Fruit fly (Drosophila melanogaster) whole organism, prepupa: ENCODE results near the gene CG17258.

Source experiments
- Blimp-1 ChIP-seq: fragments of 200-800 bp; sonication (Bioruptor generic); optimal IDR thresholded peaks from 3 replicates; lab custom pipeline; 2017; ENCODE audit warnings: missing biosample characterization, missing genetic modification characterization, mild to moderate bottlenecking, moderate library complexity, missing genetic modification reagents
- CG10669 ChIP-seq: fragments of 200-800 bp; sonication (Bioruptor generic); optimal IDR thresholded peaks from 3 replicates; lab custom pipeline; 2018; ENCODE audit warnings: missing biosample characterization, mild to moderate bottlenecking, missing genetic modification characterization, moderate library complexity
- CG11294 ChIP-seq: fragments of 200-800 bp; sonication (Bioruptor generic); IDR thresholded peaks from 2 replicates; pipeline ENCODE4 v1.3.6; 2022; ENCODE audit warnings: missing biosample characterization, missing genetic modification characterization
- CG11762 ChIP-seq: fragments of 200-800 bp; sonication (Bioruptor generic); optimal IDR thresholded peaks from 3 replicates; lab custom pipeline; 2016; ENCODE audit warnings: missing biosample characterization, missing genetic modification characterization; ENCODE audit not compliant: insufficient read depth
- CG11902 ChIP-seq: fragments of 200-800 bp; sonication (Bioruptor generic); optimal IDR thresholded peaks from 3 replicates; lab custom pipeline; 2016; ENCODE audit warnings: missing biosample characterization, missing genetic modification characterization
- CG1621 ChIP-seq: fragments of 200-800 bp; sonication (Bioruptor generic); optimal IDR thresholded peaks from 3 replicates; lab custom pipeline; 2018; ENCODE audit warnings: missing biosample characterization, mild to moderate bottlenecking, missing genetic modification characterization
- CG16779 ChIP-seq: fragments of 200-800 bp; sonication (Bioruptor generic); optimal IDR thresholded peaks from 3 replicates; lab custom pipeline; 2017; ENCODE audit warnings: missing biosample characterization, mild to moderate bottlenecking, missing genetic modification characterization
- CG3032 ChIP-seq: fragments of 200-800 bp; optimal IDR thresholded peaks from 2 replicates; lab custom pipeline; 2019; ENCODE audit warnings: missing biosample characterization, mild to moderate bottlenecking, missing genetic modification characterization, moderate library complexity
- CG31627 ChIP-seq: fragments of 200-800 bp; sonication (Bioruptor generic); optimal IDR thresholded peaks from 3 replicates; lab custom pipeline; 2016; ENCODE audit warnings: missing biosample characterization, missing genetic modification characterization
- CG32006 ChIP-seq: fragments of 200-800 bp; sonication (Bioruptor generic); optimal IDR thresholded peaks from 3 replicates; lab custom pipeline; 2017; ENCODE audit warnings: missing biosample characterization, mild to moderate bottlenecking, missing genetic modification characterization
- CG34406 ChIP-seq: fragments of 200-800 bp; sonication (Bioruptor generic); optimal IDR thresholded peaks from 3 replicates; lab custom pipeline; 2016; ENCODE audit warnings: missing biosample characterization, missing genetic modification characterization
- CG3919 ChIP-seq: fragments of 200-800 bp; sonication (Bioruptor generic); optimal IDR thresholded peaks from 3 replicates; lab custom pipeline; 2016; ENCODE audit warnings: missing biosample characterization, missing genetic modification characterization
- CG4318 ChIP-seq: fragments of 200-800 bp; sonication (Bioruptor generic); optimal IDR thresholded peaks from 3 replicates; lab custom pipeline; 2017; ENCODE audit warnings: missing biosample characterization, mild to moderate bottlenecking, missing genetic modification characterization
- CG6163 ChIP-seq: fragments of 200-800 bp; sonication (Bioruptor generic); IDR thresholded peaks from 3 replicates; pipeline ENCODE4 v1.3.6; 2022; ENCODE audit warnings: missing biosample characterization, missing genetic modification characterization
- CG6276 ChIP-seq: fragments of 200-800 bp; sonication (Bioruptor generic); optimal IDR thresholded peaks from 2 replicates; lab custom pipeline; 2017; ENCODE audit warnings: missing biosample characterization, mild to moderate bottlenecking, missing genetic modification characterization
- CG6808 ChIP-seq: fragments of 200-800 bp; sonication (Bioruptor generic); optimal IDR thresholded peaks from 3 replicates; lab custom pipeline; 2017; ENCODE audit warnings: missing biosample characterization, missing genetic modification characterization, mild to moderate bottlenecking, moderate library complexity, missing genetic modification reagents
- CG6854 ChIP-seq: fragments of 200-800 bp; sonication (Bioruptor generic); optimal IDR thresholded peaks from 2 replicates; lab custom pipeline; 2017; ENCODE audit warnings: missing biosample characterization, mild to moderate bottlenecking, missing genetic modification characterization
- CG8632 ChIP-seq: fragments of 200-800 bp; sonication (Bioruptor generic); optimal IDR thresholded peaks from 3 replicates; lab custom pipeline; 2016; ENCODE audit warnings: missing biosample characterization, missing genetic modification characterization
- CG9139 ChIP-seq: fragments of 200-800 bp; sonication (Bioruptor generic); optimal IDR thresholded peaks from 3 replicates; lab custom pipeline; 2017; ENCODE audit warnings: missing biosample characterization, mild to moderate bottlenecking, missing genetic modification characterization
- Eip75B ChIP-seq: fragments of 200-800 bp; sonication (Bioruptor generic); optimal IDR thresholded peaks from 3 replicates; lab custom pipeline; 2016; ENCODE audit warnings: missing biosample characterization, missing genetic modification characterization
- Eip78C ChIP-seq: fragments of 200-800 bp; sonication (Bioruptor generic); peaks from one replicate; lab custom pipeline; 2016; ENCODE audit warnings: missing biosample characterization, missing genetic modification characterization
- Eip93F ChIP-seq: fragments of 200-800 bp; sonication (Bioruptor generic); optimal IDR thresholded peaks from 2 replicates; lab custom pipeline; 2016; ENCODE audit warnings: missing biosample characterization, mild to moderate bottlenecking, missing genetic modification characterization
- Ets21C ChIP-seq: fragments of 200-800 bp; sonication (Bioruptor generic); optimal IDR thresholded peaks from 3 replicates; lab custom pipeline; 2016; ENCODE audit warnings: missing biosample characterization, missing genetic modification characterization
- Ets96B ChIP-seq: fragments of 200-800 bp; optimal IDR thresholded peaks from 2 replicates; lab custom pipeline; 2019; ENCODE audit warnings: missing biosample characterization, mild to moderate bottlenecking, missing genetic modification characterization, moderate library complexity
- Gug ChIP-seq: fragments of 200-800 bp; sonication (Bioruptor generic); IDR thresholded peaks from 2 replicates; pipeline ENCODE4 v1.3.6; 2022; ENCODE audit warnings: missing biosample characterization, missing genetic modification characterization
- Hr38 ChIP-seq: sonication (Bioruptor generic); optimal IDR thresholded peaks from 2 replicates; lab custom pipeline; 2016; ENCODE audit warnings: missing biosample characterization, missing genetic modification characterization
- Hr39 ChIP-seq: fragments of 200-800 bp; sonication (Bioruptor generic); optimal IDR thresholded peaks from 2 replicates; lab custom pipeline; 2016; ENCODE audit warnings: missing biosample characterization, missing genetic modification characterization
- Met ChIP-seq: fragments of 200-800 bp; sonication (Bioruptor generic); optimal IDR thresholded peaks from 3 replicates; lab custom pipeline; 2016; ENCODE audit warnings: missing biosample characterization, missing genetic modification characterization
- OdsH ChIP-seq: fragments of 200-800 bp; sonication (Bioruptor generic); optimal IDR thresholded peaks from 3 replicates; lab custom pipeline; 2016; ENCODE audit warnings: missing biosample characterization, missing genetic modification characterization
- Smox ChIP-seq: fragments of 200-800 bp; sonication (Bioruptor generic); optimal IDR thresholded peaks from 3 replicates; lab custom pipeline; 2016; ENCODE audit warnings: missing biosample characterization, missing genetic modification characterization
- Sox102F ChIP-seq: fragments of 200-800 bp; sonication (Bioruptor generic); optimal IDR thresholded peaks from 2 replicates; lab custom pipeline; 2016; ENCODE audit warnings: missing biosample characterization, mild to moderate bottlenecking, missing genetic modification characterization
- Sox14 ChIP-seq: fragments of 200-800 bp; sonication (Bioruptor generic); optimal IDR thresholded peaks from 3 replicates; lab custom pipeline; 2016; ENCODE audit warnings: missing biosample characterization, missing genetic modification characterization
- Sox15 ChIP-seq: fragments of 200-800 bp; sonication (Bioruptor generic); optimal IDR thresholded peaks from 3 replicates; lab custom pipeline; 2016; ENCODE audit warnings: missing biosample characterization, missing genetic modification characterization
- achi ChIP-seq: fragments of 200-800 bp; sonication (Bioruptor generic); optimal IDR thresholded peaks from 3 replicates; lab custom pipeline; 2016; ENCODE audit warnings: missing biosample characterization, missing genetic modification characterization
- dac ChIP-seq: fragments of 200-800 bp; sonication (Bioruptor generic); optimal IDR thresholded peaks from 2 replicates; lab custom pipeline; 2017; ENCODE audit warnings: missing biosample characterization, mild to moderate bottlenecking, missing genetic modification characterization
- dsx ChIP-seq: fragments of 200-800 bp; optimal IDR thresholded peaks from 3 replicates; lab custom pipeline; 2019; ENCODE audit warnings: missing biosample characterization, mild to moderate bottlenecking, missing genetic modification characterization, moderate library complexity; ENCODE audit not compliant: poor library complexity, severe bottlenecking
- eg ChIP-seq: fragments of 200-800 bp; sonication (Bioruptor generic); IDR thresholded peaks from 3 replicates; pipeline ENCODE4 v1.3.6; 2022; ENCODE audit warnings: missing biosample characterization, missing genetic modification characterization
- esn ChIP-seq: fragments of 200-800 bp; sonication (Bioruptor generic); optimal IDR thresholded peaks from 2 replicates; lab custom pipeline; 2016; ENCODE audit warnings: missing biosample characterization, mild to moderate bottlenecking, missing genetic modification characterization, moderate library complexity
- fd85E ChIP-seq: fragments of 200-800 bp; sonication (Bioruptor generic); optimal IDR thresholded peaks from 3 replicates; lab custom pipeline; 2016; ENCODE audit warnings: missing biosample characterization, missing genetic modification characterization
- fkh ChIP-seq: fragments of 200-800 bp; sonication (Bioruptor generic); optimal IDR thresholded peaks from 3 replicates; lab custom pipeline; 2017; ENCODE audit warnings: missing biosample characterization, mild to moderate bottlenecking, missing genetic modification characterization, moderate library complexity
- lz ChIP-seq: fragments of 200-800 bp; sonication (Bioruptor generic); optimal IDR thresholded peaks from 3 replicates; lab custom pipeline; 2016; ENCODE audit warnings: missing biosample characterization, missing genetic modification characterization
- salr ChIP-seq, 2 experiments: fragments of 200-800 bp; sonication (Bioruptor generic); optimal IDR thresholded peaks; 3 replicates each; lab custom pipeline; 2016 to 2018; ENCODE audit warnings: missing biosample characterization in 2 of 2, missing genetic modification characterization in 2 of 2, mild to moderate bottlenecking in 1 of 2
- spab ChIP-seq: fragments of 200-800 bp; sonication (Bioruptor generic); optimal IDR thresholded peaks from 2 replicates; lab custom pipeline; 2017; ENCODE audit warnings: missing biosample characterization, mild to moderate bottlenecking, missing genetic modification characterization, missing genetic modification reagents
- ss ChIP-seq, 2 experiments: fragments of 200-800 bp; sonication (Bioruptor generic); optimal IDR thresholded peaks; 2 replicates in 1 of 2; 3 replicates in 1 of 2; lab custom pipeline; 2017 to 2018; ENCODE audit warnings: mild to moderate bottlenecking in 2 of 2, missing biosample characterization in 2 of 2, missing genetic modification characterization in 2 of 2, moderate library complexity in 1 of 2
- svp ChIP-seq: fragments of 200-800 bp; sonication (Bioruptor generic); peaks from one replicate; lab custom pipeline; 2016; ENCODE audit warnings: missing biosample characterization, missing genetic modification characterization
- topi ChIP-seq: fragments of 200-800 bp; sonication (Bioruptor generic); optimal IDR thresholded peaks from 3 replicates; lab custom pipeline; 2016; ENCODE audit warnings: missing biosample characterization, missing genetic modification characterization
- vri ChIP-seq: fragments of 200-800 bp; sonication (Bioruptor generic); optimal IDR thresholded peaks from 3 replicates; lab custom pipeline; 2016; ENCODE audit warnings: missing biosample characterization, mild to moderate bottlenecking, missing genetic modification characterization

The CG17258 gene

dm6 chr2L:3039774-3040173 is 4.6 kb upstream of the CG17258 start, which contains the start of the genes cnir and CG17221 (continued):
- peak; percentile 57 for TF ChIP-seq CG11762 (GFP tag; lab: Kevin White, UChicago)
- TF ChIP-seq achi (GFP tag; lab: Kevin White, UChicago): peak; percentile 75
- 0 out of 2 replicates have a peak, but pooled peaks have one; percentile 26 for TF ChIP-seq Gug (GFP tag; lab: Robert Waterston, UW)
- TF ChIP-seq CG6854 (GFP tag; lab: Kevin White, UChicago): no peak
- TF ChIP-seq Smox: peak; percentile 69
- TF ChIP-seq CG1621: peak; percentile 3
- TF ChIP-seq fd85E (GFP tag; lab: Kevin White, UChicago): no peak
- peak; percentile 73 for TF ChIP-seq lz
- peak; percentile 76 for TF ChIP-seq Hr39
- TF ChIP-seq Met (GFP tag; lab: Kevin White, UChicago): peak; percentile 77
- TF ChIP-seq CG16779 (tag; lab: Kevin White, UChicago): no peak
- TF ChIP-seq CG10669 (GFP tag; lab: Kevin White, UChicago): peak; percentile 47
- no peak for TF ChIP-seq salr (GFP tag; optimal IDR thresholded peaks at IDR 0.05; lab: Kevin White, UChicago)
- TF ChIP-seq OdsH: peak; percentile 75
- peak; percentile 72 for TF ChIP-seq Ets21C
- peak; percentile 96 for TF ChIP-seq fkh (GFP tag; lab: Kevin White, UChicago)
- TF ChIP-seq Eip78C (GFP tag; lab: Kevin White, UChicago): peak; percentile 87
- peak in 1 of 2 experiments; percentile 43 for TF ChIP-seq ss (GFP tag; optimal IDR thresholded peaks at IDR 0.05; lab: Kevin White, UChicago)
- peak; percentile 41; the same call in 1 of the 3 replicates for TF ChIP-seq eg (GFP tag; lab: Robert Waterston, UW)
- TF ChIP-seq CG3919: peak; percentile 73
- peak; percentile 83 for TF ChIP-seq esn (GFP tag; lab: Kevin White, UChicago)
- peak; percentile 37 for TF ChIP-seq Sox15 (GFP tag; lab: Kevin White, UChicago)
- TF ChIP-seq CG3032 (tag; lab: Kevin White, UChicago): peak; percentile 61
- TF ChIP-seq CG6276 (GFP tag; lab: Kevin White, UChicago): no peak
- TF ChIP-seq dsx (GFP tag; lab: Kevin White, UChicago): no peak
- peak; percentile 17 for TF ChIP-seq dac (GFP tag; lab: Kevin White, UChicago)
- no peak for TF ChIP-seq CG4318 (GFP tag; lab: Kevin White, UChicago)
- TF ChIP-seq Sox102F: peak; percentile 73
- TF ChIP-seq CG11294 (GFP tag; lab: Robert Waterston, UW): no peak

DNA sequence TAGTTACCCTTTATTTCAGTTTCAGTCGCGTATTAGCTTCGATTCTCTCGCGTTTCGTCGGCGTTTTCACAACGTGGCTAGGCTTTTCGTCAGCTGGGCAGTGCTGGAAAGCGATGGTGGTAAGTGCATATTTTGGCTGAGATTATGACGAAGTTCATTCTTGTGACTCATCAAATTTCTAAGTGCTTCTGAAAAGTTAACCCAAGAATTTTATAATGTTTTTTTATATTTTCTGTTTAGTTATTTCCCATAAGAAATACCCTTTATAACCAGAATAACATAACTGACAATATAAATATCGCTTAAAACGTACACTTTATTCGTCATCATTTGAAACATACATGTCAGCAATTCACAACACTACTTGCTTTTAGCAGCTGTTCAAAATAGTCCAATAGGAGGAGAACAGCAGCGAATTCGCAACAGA is 2.0 kb upstream of the CG17258 start, which contains the start of the genes CG17260 and SerRS:
TSS of gene CG17260 (plus strand) at position 78 of the 427 bp plus-strand sequence.
TSS of gene SerRS (minus strand) at position 251 of the 427 bp plus-strand sequence.
- TF ChIP-seq CG10669 (GFP tag; lab: Kevin White, UChicago) (peak; percentile 88), CG6808 (GFP tag; lab: Kevin White, UChicago) (peak; percentile 72), dsx (GFP tag; lab: Kevin White, UChicago) (no peak), CG31627 (GFP tag; lab: Kevin White, UChicago) (peak; percentile 97), Met (GFP tag; lab: Kevin White, UChicago) (no peak), CG6163 (GFP tag; lab: Robert Waterston, UW) (peak; percentile 85), Eip75B (GFP tag; lab: Kevin White, UChicago) (no peak), esn (GFP tag; lab: Kevin White, UChicago) (peak; percentile 96), CG11762 (GFP tag; lab: Kevin White, UChicago) (peak; percentile 89), CG34406 (peak; percentile 91), Ets21C (peak; percentile 92), Sox102F (no peak), Ets96B (tag; lab: Kevin White, UChicago) (peak; percentile 89), Sox15 (GFP tag; lab: Kevin White, UChicago) (peak; percentile 91), CG32006 (GFP tag; lab: Kevin White, UChicago) (peak; percentile 94), Sox14 (peak; percentile 95), CG8632 (GFP tag; lab: Kevin White, UChicago) (peak; percentile 87), CG4318 (GFP tag; lab: Kevin White, UChicago) (no peak), OdsH (peak; percentile 96), svp (GFP tag; lab: Kevin White, UChicago) (peak; percentile 94), CG1621 (peak; percentile 73), Eip93F (GFP tag; lab: Kevin White, UChicago) (peak; percentile 59), spab (GFP tag; lab: Kevin White, UChicago) (no peak), CG3032 (tag; lab: Kevin White, UChicago) (peak; percentile 92), CG3919 (peak; percentile 94), CG6854 (GFP tag; lab: Kevin White, UChicago) (peak; percentile 69), fkh (GFP tag; lab: Kevin White, UChicago) (no peak), CG11902 (GFP tag; lab: Kevin White, UChicago) (peak; percentile 91), CG16779 (tag; lab: Kevin White, UChicago) (no peak), topi (GFP tag; lab: Kevin White, UChicago) (peak; percentile 95), dac (GFP tag; lab: Kevin White, UChicago) (peak; percentile 86), Hr38 (GFP tag; lab: Kevin White, UChicago) (peak; percentile 73), Blimp-1 (GFP tag; lab: Kevin White, UChicago) (no peak), CG9139 (GFP tag; lab: Kevin White, UChicago) (no peak), vri (GFP tag; lab: Kevin White, UChicago) (no peak)
